Worm (Caenorhabditis elegans) whole organism, L4/young adult: ENCODE results near the gene dyf-2.

Experiments
- W03F9.2 ChIP-seq: fragments of 150-350 bp; optimal IDR thresholded peaks from 2 replicates; lab custom pipeline; 2014; ENCODE audit warnings: missing biosample characterization, missing genetic modification characterization
- dao-5 ChIP-seq: sonication (generic microtip); optimal IDR thresholded peaks from 2 replicates; lab custom pipeline; 2016; ENCODE audit warnings: missing genotype, missing genetic modification characterization, moderate library complexity, missing compliant biosample characterization
- him-1 ChIP-seq: sonication (generic microtip); optimal IDR thresholded peaks from 2 replicates; lab custom pipeline; 2016; ENCODE audit warnings: missing genotype, missing genetic modification reagents, missing genetic modification characterization, missing compliant biosample characterization

The dyf-2 gene

ce11 chrIII:13687211-13687610, 966 bp upstream of the dyf-2 start, which contains the start of gene cul-2:
cul-2 (plus strand) TSS chrIII:13687269.
- no peak for TF ChIP-seq dao-5 (tag; lab: Kevin White, UChicago)
- no peak for TF ChIP-seq W03F9.2 (tag; lab: Kevin White, UChicago)
- TF ChIP-seq him-1 (tag; lab: Kevin White, UChicago): no peak

- TF ChIP-seq him-1 (tag; lab: Kevin White, UChicago) (no peak), dao-5 (tag; lab: Kevin White, UChicago) (no peak), W03F9.2 (tag; lab: Kevin White, UChicago) (no peak)
Observed at ce11 chrIII:13684236-13684635, 2.0 kb downstream of the dyf-2 start.

DNA sequence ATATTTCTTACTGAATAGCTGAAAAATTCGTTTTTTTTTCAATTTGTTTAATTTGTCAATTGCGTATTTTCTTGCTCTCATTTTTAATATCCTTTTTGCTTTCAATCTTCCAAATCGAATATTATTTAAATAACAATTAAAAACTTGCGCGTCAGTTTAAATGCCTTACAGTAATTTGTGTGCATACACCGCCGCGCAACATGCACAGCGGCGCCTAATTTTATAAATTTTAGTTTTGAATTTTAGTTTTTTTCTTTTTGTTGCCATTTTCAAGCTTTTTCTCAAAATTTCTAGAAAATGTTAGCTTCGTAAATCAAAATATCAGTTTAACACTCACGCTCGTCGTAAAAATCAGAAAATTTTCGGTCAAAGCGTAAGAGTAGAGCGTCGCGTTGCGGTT, 3.0 kb downstream of the dyf-2 start:
- TF ChIP-seq him-1 (tag; lab: Kevin White, UChicago): no peak
- no peak for TF ChIP-seq dao-5 (tag; lab: Kevin White, UChicago)
- no peak for TF ChIP-seq W03F9.2 (tag; lab: Kevin White, UChicago)

ce11 chrIII:13682019-13682418, 4.2 kb downstream of the dyf-2 start:
- TF ChIP-seq W03F9.2 (tag; lab: Kevin White, UChicago): no peak
- no peak for TF ChIP-seq him-1 (tag; lab: Kevin White, UChicago)
- TF ChIP-seq dao-5 (tag; lab: Kevin White, UChicago): no peak

DNA sequence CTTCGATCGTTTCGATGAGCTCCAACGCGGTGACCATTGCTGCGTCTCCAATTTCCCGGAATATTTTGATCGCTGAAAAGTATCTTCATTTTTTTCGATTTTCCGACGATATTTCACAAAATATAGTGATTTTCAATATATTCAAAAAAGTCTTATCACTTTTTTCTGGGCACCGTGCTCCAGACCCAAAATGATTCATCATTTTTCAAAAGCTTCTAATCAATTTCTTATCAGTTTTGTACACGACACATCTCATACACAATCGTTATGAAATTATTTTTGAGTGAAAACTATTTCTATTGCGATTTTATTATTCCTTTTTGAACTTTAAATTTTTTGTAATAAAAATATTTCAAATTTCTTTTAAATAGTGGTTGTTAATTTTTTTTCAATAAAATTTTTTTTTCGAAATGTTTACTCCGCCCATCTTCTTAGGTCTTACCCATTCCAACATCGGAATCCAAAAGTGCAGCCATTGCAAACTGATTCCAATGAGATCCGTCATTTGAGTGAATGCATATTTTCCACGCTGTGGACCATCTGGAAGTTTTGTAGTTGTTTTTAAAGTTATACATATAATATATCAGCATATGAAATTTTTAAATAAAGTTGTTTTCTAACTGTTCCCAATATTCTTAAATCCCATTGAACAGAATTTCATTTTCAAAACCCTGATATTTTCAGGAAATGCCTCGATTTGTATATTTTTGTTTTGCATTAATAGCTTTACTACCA, 7.3 kb downstream of the dyf-2 start, which contains the start of gene sid-2:
Gene sid-2 (plus strand): TSS at position 685 of the 735 bp plus-strand sequence.
- TF ChIP-seq W03F9.2 (tag; lab: Kevin White, UChicago) (no peak), him-1 (tag; lab: Kevin White, UChicago) (no peak), dao-5 (tag; lab: Kevin White, UChicago) (no peak)

ce11 chrIII:13672654-13673330, 13.5 kb downstream of the dyf-2 start, which contains the start of gene aqp-11:
aqp-11 (plus strand) TSS chrIII:13673280.
- TF ChIP-seq dao-5 (tag; lab: Kevin White, UChicago): no peak
- TF ChIP-seq W03F9.2 (tag; lab: Kevin White, UChicago): no peak
- TF ChIP-seq him-1 (tag; lab: Kevin White, UChicago): no peak

DNA sequence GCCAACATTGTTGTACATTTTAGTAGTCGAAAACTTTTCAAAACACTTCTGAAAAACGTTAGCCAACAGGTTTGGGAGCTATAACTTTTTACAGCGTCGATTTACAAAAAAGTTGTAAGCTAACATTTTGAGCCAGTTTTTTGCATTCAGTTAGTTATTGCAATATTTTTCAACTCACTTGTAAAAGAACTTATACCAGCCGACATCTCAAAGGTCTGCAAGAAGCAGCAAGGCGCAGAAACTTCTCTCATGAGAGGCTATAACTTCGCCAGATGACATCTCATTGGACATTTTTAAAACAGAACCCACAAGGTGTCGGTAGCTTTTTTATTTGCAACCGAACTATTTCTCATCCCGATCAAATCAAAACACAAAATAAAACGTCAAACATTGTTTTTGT, 16.7 kb downstream of the dyf-2 start:
- TF ChIP-seq dao-5 (tag; lab: Kevin White, UChicago): no peak
- no peak for TF ChIP-seq him-1 (tag; lab: Kevin White, UChicago)

DNA sequence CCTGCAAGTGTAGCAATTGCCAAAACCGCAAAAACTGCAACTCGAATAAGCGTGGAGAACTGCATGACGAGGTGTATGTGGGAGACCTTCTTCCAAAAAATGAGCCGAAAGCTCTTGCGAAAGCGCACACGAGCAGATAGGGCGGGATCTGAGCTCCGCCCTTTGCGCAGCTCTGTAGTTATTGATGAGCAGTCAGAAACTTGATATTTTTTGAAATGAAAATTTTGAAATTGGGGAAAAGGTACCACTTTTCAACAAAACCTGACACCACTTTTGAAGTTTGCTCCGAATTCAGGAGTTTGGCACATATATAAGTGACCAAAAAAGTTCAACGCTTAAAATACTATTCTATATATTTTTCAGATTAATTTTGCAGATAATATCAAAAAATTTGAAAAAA, 18.5 kb downstream of the dyf-2 start, which contains the start of gene flp-15:
Gene flp-15 (minus strand): TSS at position 101 of the 400 bp plus-strand sequence.
- TF ChIP-seq him-1 (tag; lab: Kevin White, UChicago): no peak
- TF ChIP-seq dao-5 (tag; lab: Kevin White, UChicago): no peak
- TF ChIP-seq W03F9.2 (tag; lab: Kevin White, UChicago): no peak

ce11 chrIII:13666406-13666805, 19.8 kb downstream of the dyf-2 start:
- TF ChIP-seq W03F9.2 (tag; lab: Kevin White, UChicago) (no peak), him-1 (tag; lab: Kevin White, UChicago) (no peak), dao-5 (tag; lab: Kevin White, UChicago) (no peak)

ce11 chrIII:13660123-13660522, 26.1 kb downstream of the dyf-2 start:
- TF ChIP-seq dao-5 (tag; lab: Kevin White, UChicago) (no peak), him-1 (tag; lab: Kevin White, UChicago) (no peak), W03F9.2 (tag; lab: Kevin White, UChicago) (no peak)

ce11 chrIII:13659028-13659427, 27.2 kb downstream of the dyf-2 start:
- TF ChIP-seq W03F9.2 (tag; lab: Kevin White, UChicago): no peak
- no peak for TF ChIP-seq him-1 (tag; lab: Kevin White, UChicago)
- TF ChIP-seq dao-5 (tag; lab: Kevin White, UChicago): no peak

DNA sequence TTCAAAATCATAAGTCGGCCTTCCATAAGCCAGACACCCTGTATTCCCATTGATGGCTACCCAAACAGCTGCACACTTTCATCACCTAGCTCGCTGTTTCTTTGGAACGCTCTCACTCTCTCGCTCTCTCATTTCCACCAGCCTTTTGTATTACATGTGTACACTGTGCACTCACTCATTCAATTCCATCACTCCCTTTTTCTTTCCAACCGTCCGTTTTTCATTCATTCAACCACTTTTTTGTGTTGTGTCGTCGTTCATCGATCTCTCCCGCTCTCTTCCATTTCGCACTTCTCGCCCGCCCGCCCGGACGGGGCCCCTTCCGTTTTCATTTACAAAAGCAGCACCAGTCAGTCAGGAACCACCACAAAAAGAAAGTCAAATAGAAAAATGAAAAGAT, 28.3 kb downstream of the dyf-2 start:
- TF ChIP-seq him-1 (tag; lab: Kevin White, UChicago): no peak
- TF ChIP-seq W03F9.2 (tag; lab: Kevin White, UChicago): no peak
- no peak for TF ChIP-seq dao-5 (tag; lab: Kevin White, UChicago)

DNA sequence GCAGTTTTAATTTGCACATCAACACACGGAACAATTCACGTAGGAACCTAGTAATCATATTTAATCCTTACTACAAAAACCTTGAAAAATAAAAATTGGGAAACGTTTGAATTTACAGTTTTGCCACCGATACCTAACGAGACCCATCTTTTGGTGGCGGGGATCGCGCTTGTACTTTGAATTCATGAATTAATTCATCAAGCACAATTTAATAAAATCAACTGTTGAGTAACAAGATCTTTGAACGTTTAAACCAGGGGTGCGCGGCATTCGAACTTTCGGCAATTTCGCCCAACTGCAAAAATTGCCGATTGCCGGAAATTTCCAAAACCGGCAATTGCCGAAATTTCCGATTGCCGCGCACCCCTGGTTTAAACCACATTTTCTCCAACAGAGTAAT, 29.6 kb downstream of the dyf-2 start:
- TF ChIP-seq dao-5 (tag; lab: Kevin White, UChicago) (no peak), W03F9.2 (tag; lab: Kevin White, UChicago) (no peak), him-1 (tag; lab: Kevin White, UChicago) (no peak)
